Worm (Caenorhabditis elegans) whole organism, late embryonic: ENCODE measurements around the gene nsy-7.

Experiments
- K02D7.2 ChIP-seq: sonication (generic microtip); optimal IDR thresholded peaks from 2 replicates; lab custom pipeline; 2017; ENCODE audit warnings: mild to moderate bottlenecking, missing genetic modification characterization, missing compliant biosample characterization
- dmd-4 ChIP-seq: sonication (generic microtip); optimal IDR thresholded peaks from 2 replicates; lab custom pipeline; 2016; ENCODE audit warnings: borderline replicate concordance, missing genetic modification characterization, missing compliant biosample characterization
- ets-4 ChIP-seq: sonication (generic microtip); optimal IDR thresholded peaks from 2 replicates; lab custom pipeline; 2016; ENCODE audit warnings: missing genetic modification characterization, missing compliant biosample characterization
- fkh-10 ChIP-seq: fragments of 150-350 bp; optimal IDR thresholded peaks from 2 replicates; lab custom pipeline; 2014; ENCODE audit warnings: missing biosample characterization, missing genetic modification reagents, missing genetic modification characterization
- fkh-6 ChIP-seq: sonication (generic microtip); optimal IDR thresholded peaks from 2 replicates; lab custom pipeline; 2016; ENCODE audit warnings: missing genetic modification characterization, missing compliant biosample characterization
- odd-2 ChIP-seq: sonication (generic microtip); optimal IDR thresholded peaks from 2 replicates; lab custom pipeline; 2017; ENCODE audit warnings: antibody characterized with exemption, mild to moderate bottlenecking, missing genetic modification characterization, missing compliant biosample characterization
- pat-9 ChIP-seq: fragments of 200-800 bp; sonication (Bioruptor generic); optimal IDR thresholded peaks from 2 replicates; lab custom pipeline; 2018; ENCODE audit warnings: mild to moderate bottlenecking, missing genetic modification characterization, moderate library complexity, missing compliant biosample characterization
- pax-1 ChIP-seq: fragments of 150-350 bp; optimal IDR thresholded peaks from 2 replicates; lab custom pipeline; 2014; ENCODE audit warnings: missing biosample characterization, missing genetic modification characterization
- ttx-3 ChIP-seq: sonication (generic microtip); optimal IDR thresholded peaks from 2 replicates; lab custom pipeline; 2016; ENCODE audit warnings: missing genetic modification reagents, missing genetic modification characterization, missing compliant biosample characterization

DNA sequence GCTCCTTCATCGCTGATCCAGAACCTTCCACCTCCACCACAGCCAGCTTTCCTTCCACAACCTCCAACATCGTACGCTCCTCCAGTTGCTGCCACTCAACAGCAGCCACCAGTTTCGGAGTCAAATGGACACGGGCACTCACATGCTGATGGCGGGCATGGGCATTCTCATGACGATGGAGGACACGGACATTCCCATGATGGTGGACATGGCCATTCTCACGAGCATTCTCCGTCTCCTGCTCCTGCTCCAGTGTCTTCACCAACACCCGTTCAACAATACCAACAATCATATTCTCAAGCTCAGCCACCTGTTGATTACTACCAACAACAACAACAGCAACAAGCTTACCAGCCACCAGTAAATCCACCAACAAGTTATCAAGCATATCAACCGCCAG lies 28.1 kb upstream of the nsy-7 start:
- TF ChIP-seq K02D7.2 (tag; lab: Kevin White, UChicago), result no peak
- TF ChIP-seq dmd-4 (tag; lab: Kevin White, UChicago), result no peak
- no peak for TF ChIP-seq ttx-3
- TF ChIP-seq fkh-10, result no peak
- TF ChIP-seq odd-2 (tag; lab: Kevin White, UChicago), result no peak
- TF ChIP-seq fkh-6 (tag; lab: Kevin White, UChicago), result no peak
- TF ChIP-seq pat-9 (tag; lab: Kevin White, UChicago), result no peak
- no peak for TF ChIP-seq pax-1
- no peak for TF ChIP-seq ets-4 (tag; lab: Kevin White, UChicago)
